Fruit fly (Drosophila melanogaster) whole organism, wandering third instar larva: ENCODE measurements around the gene Dyro.

Experiments used
- Abd-B ChIP-seq: fragments of >200 bp; optimal IDR thresholded peaks from 2 replicates; lab custom pipeline; 2017; ENCODE audit warnings: missing biosample characterization, missing genetic modification characterization
- CG32264 ChIP-seq: fragments of 200-800 bp; sonication (Bioruptor generic); optimal IDR thresholded peaks from 2 replicates; lab custom pipeline; 2016; ENCODE audit warnings: missing biosample characterization, missing genetic modification characterization
- CG9705 ChIP-seq: fragments of 200-800 bp; sonication (Bioruptor generic); optimal IDR thresholded peaks from 2 replicates; lab custom pipeline; 2018; ENCODE audit warnings: missing biosample characterization, mild to moderate bottlenecking, missing genetic modification characterization
- CrebA ChIP-seq: fragments of 200-800 bp; sonication (Bioruptor generic); optimal IDR thresholded peaks from 2 replicates; lab custom pipeline; 2016; ENCODE audit warnings: missing biosample characterization, mild to moderate bottlenecking, missing genetic modification characterization, borderline replicate concordance
- Dfd ChIP-seq: fragments of >200 bp; optimal IDR thresholded peaks from 2 replicates; lab custom pipeline; 2017; ENCODE audit warnings: missing biosample characterization, missing genetic modification characterization
- Dif ChIP-seq: fragments of 200-275, 200-300 bp; sonication (Bioruptor generic); optimal IDR thresholded peaks from 2 replicates; lab custom pipeline; 2018; ENCODE audit warnings: missing biosample characterization, missing genetic modification characterization; ENCODE audit not compliant: partially characterized antibody
- GATAd ChIP-seq: sonication (Bioruptor generic); optimal IDR thresholded peaks from 2 replicates; lab custom pipeline; 2016; ENCODE audit warnings: missing biosample characterization, missing genetic modification characterization
- HLH106 ChIP-seq: fragments of 200-800 bp; optimal IDR thresholded peaks from 3 replicates; lab custom pipeline; 2019; ENCODE audit warnings: missing biosample characterization, mild to moderate bottlenecking, missing genetic modification characterization, moderate library complexity
- Hnf4 ChIP-seq: fragments of 200-800 bp; sonication (Bioruptor generic); optimal IDR thresholded peaks from 2 replicates; lab custom pipeline; 2016; ENCODE audit warnings: missing biosample characterization, mild to moderate bottlenecking, missing genetic modification characterization
- Hr78 ChIP-seq: fragments of >200 bp; optimal IDR thresholded peaks from 2 replicates; lab custom pipeline; 2017; ENCODE audit warnings: missing biosample characterization, missing genetic modification characterization
- Hr83 ChIP-seq: fragments of 200-300 bp; sonication (Bioruptor generic); optimal IDR thresholded peaks from 2 replicates; lab custom pipeline; 2016; ENCODE audit warnings: missing biosample characterization, mild to moderate bottlenecking, missing genetic modification characterization, moderate library complexity; ENCODE audit not compliant: poor library complexity, severe bottlenecking
- Jra ChIP-seq: sonication (Bioruptor generic); optimal IDR thresholded peaks from 2 replicates; lab custom pipeline; 2016; ENCODE audit warnings: missing biosample characterization, missing genetic modification characterization
- Mio ChIP-seq: sonication (Bioruptor generic); optimal IDR thresholded peaks from 2 replicates; lab custom pipeline; 2016; ENCODE audit warnings: missing biosample characterization, missing genetic modification characterization
- Myc ChIP-seq: fragments of >200 bp; optimal IDR thresholded peaks from 2 replicates; lab custom pipeline; 2017
- N ChIP-seq: fragments of >200 bp; optimal IDR thresholded peaks from 2 replicates; lab custom pipeline; 2018; ENCODE audit warnings: missing biosample characterization, missing external identifiers, missing genetic modification characterization
- OdsH ChIP-seq: fragments of 200-800 bp; sonication (Bioruptor generic); optimal IDR thresholded peaks from 2 replicates; lab custom pipeline; 2016; ENCODE audit warnings: missing biosample characterization, mild to moderate bottlenecking, missing genetic modification characterization
- Rel ChIP-seq, 2 experiments: fragments of 200-800 bp; sonication (Bioruptor generic) in 1 of 2; optimal IDR thresholded peaks; 2 replicates in 1 of 2; 3 replicates in 1 of 2; lab custom pipeline; 2016 to 2019; ENCODE audit warnings: mild to moderate bottlenecking in 2 of 2, missing biosample characterization in 2 of 2, missing genetic modification characterization in 2 of 2, moderate library complexity in 1 of 2
- Sp1 ChIP-seq: fragments of 200-800 bp; sonication (Bioruptor generic); optimal IDR thresholded peaks from 3 replicates; lab custom pipeline; 2019; ENCODE audit warnings: missing biosample characterization, mild to moderate bottlenecking, missing genetic modification characterization, moderate library complexity
- Vsx2 ChIP-seq: fragments of 200-300, 225-300 bp; sonication (Bioruptor generic); optimal IDR thresholded peaks from 2 replicates; lab custom pipeline; 2018; ENCODE audit warnings: missing biosample characterization, missing genetic modification characterization; ENCODE audit not compliant: partially characterized antibody
- br ChIP-seq: fragments of 200-800 bp; sonication (Bioruptor generic); optimal IDR thresholded peaks from 2 replicates; lab custom pipeline; 2016; ENCODE audit warnings: missing biosample characterization, missing genetic modification characterization
- brk ChIP-seq: fragments of 200-800 bp; sonication (Bioruptor generic); optimal IDR thresholded peaks from 2 replicates; lab custom pipeline; 2016; ENCODE audit warnings: missing biosample characterization, mild to moderate bottlenecking, missing genetic modification characterization
- dl ChIP-seq, 2 experiments: fragments of 175-275, 200-275 bp in 1 of 2; fragments of 200-275 bp in 1 of 2; sonication (Bioruptor generic); optimal IDR thresholded peaks; lab custom pipeline; 2018; ENCODE audit warnings: mild to moderate bottlenecking in 2 of 2, missing biosample characterization in 2 of 2, missing genetic modification characterization in 2 of 2, moderate library complexity in 2 of 2; ENCODE audit not compliant: partially characterized antibody in 2 of 2, insufficient read depth in 1 of 2
- dmrt93B ChIP-seq: fragments of 200-800 bp; sonication (Bioruptor generic); optimal IDR thresholded peaks from 2 replicates; lab custom pipeline; 2018; ENCODE audit warnings: missing biosample characterization, mild to moderate bottlenecking, missing genetic modification characterization
- dsf ChIP-seq: sonication (Bioruptor generic); optimal IDR thresholded peaks from 2 replicates; lab custom pipeline; 2016; ENCODE audit warnings: missing biosample characterization, missing genetic modification characterization, borderline replicate concordance
- ey ChIP-seq: fragments of 200-800 bp; sonication (Bioruptor generic); optimal IDR thresholded peaks from 2 replicates; lab custom pipeline; 2016; ENCODE audit warnings: missing biosample characterization, missing genetic modification characterization
- foxo ChIP-seq, 2 experiments: fragments of 200-800 bp; sonication (Bioruptor generic); optimal IDR thresholded peaks; 2 replicates in 1 of 2; 3 replicates in 1 of 2; lab custom pipeline; 2016 to 2017; ENCODE audit warnings: missing biosample characterization in 2 of 2, missing genetic modification characterization in 2 of 2
- fru ChIP-seq: fragments of 200-800 bp; sonication (Bioruptor generic); optimal IDR thresholded peaks from 3 replicates; lab custom pipeline; 2016; ENCODE audit warnings: missing biosample characterization, mild to moderate bottlenecking, missing genetic modification characterization
- h ChIP-seq: fragments of 200-800 bp; sonication (Bioruptor generic); optimal IDR thresholded peaks from 3 replicates; lab custom pipeline; 2016; ENCODE audit warnings: missing biosample characterization, mild to moderate bottlenecking, missing genetic modification characterization
- jim ChIP-seq: fragments of 175-275, 200-325 bp; sonication (Bioruptor generic); optimal IDR thresholded peaks from 2 replicates; lab custom pipeline; 2016; ENCODE audit warnings: missing biosample characterization, mild to moderate bottlenecking, missing genetic modification characterization
- lola ChIP-seq: fragments of >200 bp; optimal IDR thresholded peaks from 2 replicates; lab custom pipeline; 2017; ENCODE audit warnings: missing biosample characterization, missing genetic modification characterization
- pan ChIP-seq: fragments of >200 bp; optimal IDR thresholded peaks from 2 replicates; lab custom pipeline; 2017
- psq ChIP-seq: fragments of 200-800 bp; sonication (Bioruptor generic); optimal IDR thresholded peaks from 3 replicates; lab custom pipeline; 2017; ENCODE audit warnings: missing biosample characterization, mild to moderate bottlenecking, missing genetic modification characterization, moderate library complexity
- rgr ChIP-seq: fragments of 200-800 bp; sonication (Bioruptor generic); optimal IDR thresholded peaks from 3 replicates; lab custom pipeline; 2016; ENCODE audit warnings: missing biosample characterization, mild to moderate bottlenecking, missing genetic modification characterization
- sage ChIP-seq: fragments of 200-800 bp; sonication (Bioruptor generic); optimal IDR thresholded peaks from 2 replicates; lab custom pipeline; 2016; ENCODE audit warnings: missing biosample characterization, mild to moderate bottlenecking, missing genetic modification characterization
- sv ChIP-seq: fragments of 200-800 bp; sonication (Bioruptor generic); optimal IDR thresholded peaks from 3 replicates; lab custom pipeline; 2016; ENCODE audit warnings: missing biosample characterization, missing genetic modification characterization
- tai ChIP-seq: sonication (Bioruptor generic); optimal IDR thresholded peaks from 2 replicates; lab custom pipeline; 2016; ENCODE audit warnings: missing biosample characterization, missing genetic modification characterization
- usp ChIP-seq: fragments of >200 bp; optimal IDR thresholded peaks from 2 replicates; lab custom pipeline; 2017; ENCODE audit warnings: missing biosample characterization, missing genetic modification characterization
- woc ChIP-seq: sonication (Bioruptor generic); optimal IDR thresholded peaks from 2 replicates; lab custom pipeline; 2016; ENCODE audit warnings: missing biosample characterization, mild to moderate bottlenecking, missing genetic modification characterization

Dyro gene

dm6 chr3L:11323896-11324278, 28.2 kb upstream of the Dyro start:
- peak; percentile 64 for TF ChIP-seq pan
- TF ChIP-seq br: no peak

- no peak for TF ChIP-seq br
- no peak for TF ChIP-seq Rel (GFP tag; optimal IDR thresholded peaks at IDR 0.05; lab: Kevin White, UChicago)
- peak; percentile 45 for TF ChIP-seq Rel (tag; optimal IDR thresholded peaks at IDR 0.05; lab: Kevin White, UChicago)
- TF ChIP-seq woc (GFP tag; lab: Kevin White, UChicago): peak; percentile 39
Measured at dm6 chr3L:11323221-11323895, 27.6 kb upstream of the Dyro start.

dm6 chr3L:11322148-11323093, 26.7 kb upstream of the Dyro start:
- TF ChIP-seq sv (GFP tag; lab: Kevin White, UChicago) (peak; percentile 2), CG32264 (GFP tag; lab: Kevin White, UChicago) (peak; percentile 35), Hnf4 (no peak), Sp1 (GFP tag; lab: Kevin White, UChicago) (peak; percentile 52), ey (GFP tag; lab: Kevin White, UChicago) (peak; percentile 70), woc (GFP tag; lab: Kevin White, UChicago) (peak; percentile 12), brk (GFP tag; lab: Kevin White, UChicago) (no peak), lola (GFP tag; lab: Kevin White, UChicago) (no peak), Myc (lab: Kevin White, UChicago) (no peak), GATAd (GFP tag; lab: Kevin White, UChicago) (no peak), CrebA (no peak), HLH106 (tag; lab: Kevin White, UChicago) (peak; percentile 30), Hr83 (no peak), OdsH (GFP tag; lab: Kevin White, UChicago) (peak; percentile 59), jim (no peak), Abd-B (no peak), Vsx2 (GFP tag; lab: Kevin White, UChicago) (no peak), dl (GFP tag; optimal IDR thresholded peaks at IDR 0.05; lab: Kevin White, UChicago; ENCODE audit: insufficient read depth in 1 of 2, partially characterized antibody in 2 of 2) (no peak), dsf (GFP tag; lab: Kevin White, UChicago) (no peak), Hr78 (GFP tag; lab: Kevin White, UChicago) (no peak), fru (GFP tag; lab: Kevin White, UChicago) (peak; percentile 77), h (GFP tag; lab: Kevin White, UChicago) (peak; percentile 68), Mio (GFP tag; lab: Kevin White, UChicago) (no peak), Rel (GFP tag; optimal IDR thresholded peaks at IDR 0.05; lab: Kevin White, UChicago) (no peak), Rel (tag; optimal IDR thresholded peaks at IDR 0.05; lab: Kevin White, UChicago) (no peak), Dif (GFP tag; lab: Kevin White, UChicago) (no peak), foxo (GFP tag; optimal IDR thresholded peaks at IDR 0.05; lab: Kevin White, UChicago) (peak in 1 of 2 experiments; percentile 61), tai (GFP tag; lab: Kevin White, UChicago) (no peak), psq (GFP tag; lab: Kevin White, UChicago) (peak; percentile 58), usp (no peak), CG9705 (no peak), br (peak; percentile 58), dmrt93B (GFP tag; lab: Kevin White, UChicago) (peak; percentile 36), N (GFP tag; lab: Kevin White, UChicago) (no peak), pan (no peak), Dfd (no peak), sage (peak; percentile 14), Jra (GFP tag; lab: Kevin White, UChicago) (no peak), rgr (peak; percentile 42)
- TF ChIP-seq, all 38 proteins: peak for 15
